Fruit fly (Drosophila melanogaster) whole organism, pupa: ENCODE results near the gene amon.

ENCODE experiments used
- CG10348 ChIP-seq: fragments of 200-800 bp; sonication (Bioruptor generic); IDR thresholded peaks from 2 replicates; pipeline ENCODE4 v1.3.6; 2022; ENCODE audit warnings: missing biosample characterization, missing genetic modification characterization
- CG13204 ChIP-seq: fragments of 200-800 bp; sonication (Bioruptor generic); optimal IDR thresholded peaks from 2 replicates; lab custom pipeline; 2018; ENCODE audit warnings: missing biosample characterization, mild to moderate bottlenecking, missing genetic modification characterization, moderate library complexity
- CG14655 ChIP-seq: fragments of 200-800 bp; sonication (Bioruptor generic); optimal IDR thresholded peaks from 3 replicates; lab custom pipeline; 2017; ENCODE audit warnings: mild to moderate bottlenecking, missing biosample characterization, missing genetic modification reagents, missing genetic modification characterization
- CG15710 ChIP-seq: fragments of 200-800 bp; sonication (Bioruptor generic); optimal IDR thresholded peaks from 2 replicates; lab custom pipeline; 2018; ENCODE audit warnings: missing biosample characterization, mild to moderate bottlenecking, missing genetic modification characterization, moderate library complexity
- CG17806 ChIP-seq: fragments of 200-800 bp; sonication (Bioruptor generic); optimal IDR thresholded peaks from 2 replicates; lab custom pipeline; 2018; ENCODE audit warnings: missing biosample characterization, mild to moderate bottlenecking, missing genetic modification characterization, moderate library complexity
- CG32121 ChIP-seq: fragments of 200-800 bp; sonication (Bioruptor generic); IDR thresholded peaks from 2 replicates; pipeline ENCODE4 v1.3.6; 2022; ENCODE audit warnings: missing biosample characterization, missing genetic modification characterization
- EcR ChIP-seq: fragments of 200-800 bp; sonication (Bioruptor generic); optimal IDR thresholded peaks from 3 replicates; lab custom pipeline; 2019; ENCODE audit warnings: missing biosample characterization, missing genetic modification characterization, mild to moderate bottlenecking, moderate library complexity, missing genetic modification reagents
- fd96Ca ChIP-seq: fragments of 200-800 bp; sonication (Bioruptor generic); IDR thresholded peaks from 3 replicates; pipeline ENCODE4 v1.3.6; 2022; ENCODE audit warnings: missing biosample characterization, missing genetic modification characterization
- rn ChIP-seq: fragments of 200-800 bp; sonication (Bioruptor generic); IDR thresholded peaks from 2 replicates; pipeline ENCODE4 v1.3.6; 2022; ENCODE audit warnings: missing biosample characterization, missing genetic modification characterization

DNA sequence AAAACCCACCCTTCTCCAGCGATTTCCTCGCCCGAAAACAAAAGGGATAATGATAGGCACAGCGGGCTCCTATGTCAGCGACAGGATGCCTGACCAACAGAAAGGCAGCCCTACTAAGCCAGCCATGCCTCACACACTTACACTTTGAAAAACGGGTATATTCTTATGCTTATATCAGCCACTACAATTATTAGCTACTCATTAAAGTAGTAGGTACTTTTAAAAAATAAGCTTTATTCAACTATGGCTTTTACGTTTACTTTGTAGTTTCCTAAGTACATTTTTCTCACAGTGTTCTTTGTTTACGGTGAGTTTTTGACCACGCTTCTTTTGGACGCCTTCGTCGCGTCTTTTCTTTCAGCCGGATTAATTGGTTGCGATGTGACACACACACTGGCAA lies 23.8 kb downstream of the amon start:
- TF ChIP-seq CG17806: no peak
- no peak for TF ChIP-seq EcR (GFP tag; lab: Kevin White, UChicago)
- TF ChIP-seq rn (GFP tag; lab: Robert Waterston, UW): no peak
- no peak for TF ChIP-seq CG10348 (GFP tag; lab: Robert Waterston, UW)
- no peak for TF ChIP-seq fd96Ca (GFP tag; lab: Robert Waterston, UW)
- TF ChIP-seq CG15710: no peak
- TF ChIP-seq CG32121 (GFP tag; lab: Robert Waterston, UW): no peak
- TF ChIP-seq CG13204 (GFP tag; lab: Kevin White, UChicago): no peak
- TF ChIP-seq CG14655 (GFP tag; lab: Kevin White, UChicago): no peak
